Worm (Caenorhabditis elegans) whole organism, early embryonic: ENCODE data around the gene K07E1.1.

ENCODE experiments used
- B0310.2 ChIP-seq: sonication (generic microtip); optimal IDR thresholded peaks from 2 replicates; lab custom pipeline; 2016; ENCODE audit warnings: mild to moderate bottlenecking, missing genetic modification characterization, missing compliant biosample characterization
- F13C5.2 ChIP-seq: sonication (generic microtip); optimal IDR thresholded peaks from 2 replicates; lab custom pipeline; 2017; ENCODE audit warnings: mild to moderate bottlenecking, missing genetic modification characterization, inconsistent platforms, missing compliant biosample characterization
- aly-1 ChIP-seq: sonication (generic microtip); optimal IDR thresholded peaks from 2 replicates; lab custom pipeline; 2016; ENCODE audit warnings: missing genetic modification characterization, missing compliant biosample characterization
- ama-1 ChIP-seq: fragments of 150-350 bp; optimal IDR thresholded peaks from 2 replicates; lab custom pipeline; 2014
- ceh-13 ChIP-seq: fragments of 200-800 bp; sonication (Bioruptor generic); optimal IDR thresholded peaks from 2 replicates; lab custom pipeline; 2018; ENCODE audit warnings: mild to moderate bottlenecking, missing genetic modification characterization, missing compliant biosample characterization
- ceh-36 ChIP-seq: sonication (generic microtip); optimal IDR thresholded peaks from 2 replicates; lab custom pipeline; 2016; ENCODE audit warnings: missing genetic modification characterization, inconsistent platforms, missing compliant biosample characterization
- ets-7 ChIP-seq: sonication (generic microtip); optimal IDR thresholded peaks from 2 replicates; lab custom pipeline; 2016; ENCODE audit warnings: missing genotype, missing genetic modification characterization, missing compliant biosample characterization
- flt-1 ChIP-seq: fragments of 200-800 bp; sonication (Bioruptor generic); IDR thresholded peaks from 2 replicates; pipeline ENCODE4 v1.3.6; 2022; ENCODE audit warnings: missing genetic modification characterization, missing compliant biosample characterization
- hmbx-1 ChIP-seq: sonication (generic microtip); optimal IDR thresholded peaks from 2 replicates; lab custom pipeline; 2016; ENCODE audit warnings: mild to moderate bottlenecking, missing genetic modification characterization, missing compliant biosample characterization
- hmg-4 ChIP-seq: fragments of 200-800 bp; sonication (Bioruptor generic); optimal IDR thresholded peaks from 2 replicates; lab custom pipeline; 2018; ENCODE audit warnings: mild to moderate bottlenecking, missing genetic modification characterization, missing compliant biosample characterization
- hnd-1 ChIP-seq: sonication (generic microtip); optimal IDR thresholded peaks from 2 replicates; lab custom pipeline; 2016; ENCODE audit warnings: missing genetic modification characterization, missing compliant biosample characterization
- pes-1 ChIP-seq: fragments of 200-800 bp; sonication (Bioruptor generic); IDR thresholded peaks from 2 replicates; pipeline ENCODE4 v1.3.6; 2022; ENCODE audit warnings: missing genetic modification reagents, missing genetic modification characterization, missing compliant biosample characterization
- scrt-1 ChIP-seq: fragments of 200-800 bp; sonication (Bioruptor generic); IDR thresholded peaks from 2 replicates; pipeline ENCODE4 v1.3.6; 2022; ENCODE audit warnings: missing genetic modification characterization, missing compliant biosample characterization
- sea-1 ChIP-seq: fragments of 200-800 bp; sonication (Bioruptor generic); conservative IDR thresholded peaks from 2 replicates; pipeline ENCODE4 v1.3.6; 2022; ENCODE audit warnings: missing genetic modification characterization, missing compliant biosample characterization
- tbx-11 ChIP-seq: fragments of 200-800 bp; sonication (Bioruptor generic); IDR thresholded peaks from 2 replicates; pipeline ENCODE4 v1.3.6; 2022; ENCODE audit warnings: missing genetic modification characterization, missing compliant biosample characterization
- tbx-37 ChIP-seq: fragments of 200-800 bp; sonication (Bioruptor generic); conservative IDR thresholded peaks from 2 replicates; pipeline ENCODE4 v1.3.6; 2022; ENCODE audit warnings: missing genetic modification reagents, missing genetic modification characterization, missing compliant biosample characterization
- tra-4 ChIP-seq: sonication (generic microtip); optimal IDR thresholded peaks from 2 replicates; lab custom pipeline; 2017; ENCODE audit warnings: missing genetic modification characterization, missing compliant biosample characterization

The K07E1.1 gene

DNA sequence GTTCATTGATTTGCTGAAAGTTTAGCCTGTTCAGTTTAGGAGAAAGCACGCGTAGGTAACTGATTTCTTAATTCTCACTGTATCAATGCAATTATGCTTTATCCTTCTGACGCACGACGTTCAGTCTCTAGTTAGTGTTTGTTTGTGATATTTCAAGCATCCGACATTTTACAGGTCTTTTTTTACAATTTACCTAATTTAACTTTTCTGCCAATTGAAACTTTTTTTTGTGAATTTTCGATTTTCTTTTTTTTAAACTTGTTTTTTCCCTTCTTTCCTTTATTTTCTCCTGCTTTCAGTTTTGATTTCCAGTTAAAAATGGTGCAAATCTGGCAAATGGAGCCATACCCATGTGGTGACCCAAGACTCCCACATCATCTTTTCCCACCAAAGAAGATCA, at the start of gene K07E1.1:
Gene K07E1.1, plus strand, starts transcription at position 301 of the 400 bp plus-strand sequence.
- no peak for TF ChIP-seq B0310.2 (tag; lab: Kevin White, UChicago)
- no peak for TF ChIP-seq hnd-1 (tag; lab: Kevin White, UChicago)
- TF ChIP-seq scrt-1 (GFP tag; lab: Robert Waterston, UW): no peak
- no peak for TF ChIP-seq pes-1 (GFP tag; lab: Robert Waterston, UW)
- no peak for TF ChIP-seq tra-4
- no peak for TF ChIP-seq ceh-13 (GFP tag; lab: Kevin White, UChicago)

DNA sequence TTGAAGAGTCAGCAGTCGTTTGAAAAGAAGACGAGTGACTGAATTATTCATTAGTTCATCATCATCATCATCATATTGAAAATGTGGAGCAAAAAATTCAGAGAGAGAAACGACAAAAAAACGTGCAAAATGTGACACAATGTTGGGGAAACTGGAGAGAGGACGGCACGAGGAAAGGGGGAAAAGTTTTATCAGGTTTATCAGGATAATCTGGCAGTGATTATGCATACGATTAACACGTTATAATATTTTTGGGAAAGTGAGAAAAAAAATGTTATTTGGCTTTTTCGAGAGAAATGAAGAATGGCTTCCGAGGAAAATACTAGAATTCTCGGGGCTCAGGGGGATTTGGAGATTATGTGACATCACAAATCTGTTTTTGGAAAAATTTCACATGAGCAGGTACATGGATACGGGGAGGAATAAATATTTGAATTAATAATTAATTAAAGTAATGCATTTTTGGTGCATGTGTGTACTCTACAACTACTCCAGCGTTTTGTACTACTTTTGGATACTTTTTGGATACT, 45.7 kb upstream of the K07E1.1 start, which contains the start of gene camt-1:
Gene camt-1, minus strand, starts transcription at position 51 of the 530 bp plus-strand sequence.
- no peak for TF ChIP-seq tra-4

DNA sequence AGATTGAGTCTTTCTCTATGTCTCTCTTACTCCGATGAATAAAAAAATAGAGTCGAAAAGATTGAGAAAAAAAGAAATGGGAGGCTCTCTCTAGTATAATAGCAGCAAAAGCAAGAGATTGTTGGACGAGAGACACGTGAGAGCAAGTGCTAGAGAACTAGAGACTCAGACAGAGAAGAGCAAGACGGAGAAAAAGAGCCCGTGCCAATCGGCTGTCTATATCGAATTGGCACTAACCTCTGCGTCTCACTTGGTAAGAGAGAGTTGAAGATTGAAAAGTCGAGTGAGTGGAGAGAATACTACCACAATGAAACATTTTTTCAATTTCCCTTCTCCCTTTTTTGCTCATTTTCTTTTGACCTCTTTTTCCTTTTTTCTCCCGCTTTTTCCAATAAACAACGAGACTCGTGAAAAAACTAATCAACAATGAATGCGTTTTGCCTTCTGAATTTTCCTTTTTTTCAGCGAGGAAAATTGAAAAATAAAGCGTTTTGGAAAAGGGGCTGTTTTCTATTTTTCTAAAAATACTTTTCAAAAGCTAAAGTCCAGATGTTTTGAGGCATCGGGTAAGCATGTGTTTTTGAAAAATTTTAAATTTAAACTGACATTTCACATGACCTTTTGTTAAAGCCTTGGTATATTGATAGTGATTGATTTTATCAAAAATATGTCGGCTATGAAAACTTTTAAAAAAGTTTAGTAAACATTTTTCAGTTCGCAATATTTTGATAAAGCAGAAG, 44.2 kb upstream of the K07E1.1 start:
- no peak for TF ChIP-seq aly-1 (tag; lab: Kevin White, UChicago)
- no peak for TF ChIP-seq tbx-37
- no peak for TF ChIP-seq tbx-11 (GFP tag; lab: Robert Waterston, UW)
- no peak for TF ChIP-seq flt-1 (GFP tag; lab: Robert Waterston, UW)
- peak; percentile 9 for TF ChIP-seq hmg-4 (GFP tag; lab: Kevin White, UChicago)
- peak; percentile 32 for TF ChIP-seq F13C5.2

DNA sequence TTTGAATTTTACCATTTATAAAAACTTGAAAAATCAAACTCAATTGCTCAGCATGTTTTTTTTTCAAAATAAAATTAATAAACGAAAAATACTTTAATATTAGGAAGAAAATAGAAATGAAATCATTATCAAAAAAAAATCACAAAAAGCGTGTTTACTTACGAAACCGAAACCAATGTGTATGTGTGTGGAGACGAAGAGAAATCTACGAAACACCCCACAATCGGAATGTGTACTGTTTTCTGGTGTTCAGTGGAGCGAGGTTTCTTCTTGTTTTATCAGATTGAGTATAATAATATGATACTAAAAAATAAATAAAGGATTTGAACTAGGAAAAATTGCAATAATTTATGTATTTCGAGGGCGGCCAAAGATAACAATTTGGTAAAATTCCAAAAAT, 43.2 kb upstream of the K07E1.1 start:
- TF ChIP-seq tbx-11 (GFP tag; lab: Robert Waterston, UW) (no peak), flt-1 (GFP tag; lab: Robert Waterston, UW) (no peak), hmbx-1 (tag; lab: Kevin White, UChicago) (no peak), tra-4 (no peak), aly-1 (tag; lab: Kevin White, UChicago) (no peak), sea-1 (GFP tag; lab: Robert Waterston, UW) (no peak), ets-7 (tag; lab: Kevin White, UChicago) (no peak), ceh-13 (GFP tag; lab: Kevin White, UChicago) (no peak), tbx-37 (no peak), hmg-4 (GFP tag; lab: Kevin White, UChicago) (no peak), pes-1 (GFP tag; lab: Robert Waterston, UW) (no peak), hnd-1 (tag; lab: Kevin White, UChicago) (no peak), ceh-36 (tag; lab: Kevin White, UChicago) (no peak)

DNA sequence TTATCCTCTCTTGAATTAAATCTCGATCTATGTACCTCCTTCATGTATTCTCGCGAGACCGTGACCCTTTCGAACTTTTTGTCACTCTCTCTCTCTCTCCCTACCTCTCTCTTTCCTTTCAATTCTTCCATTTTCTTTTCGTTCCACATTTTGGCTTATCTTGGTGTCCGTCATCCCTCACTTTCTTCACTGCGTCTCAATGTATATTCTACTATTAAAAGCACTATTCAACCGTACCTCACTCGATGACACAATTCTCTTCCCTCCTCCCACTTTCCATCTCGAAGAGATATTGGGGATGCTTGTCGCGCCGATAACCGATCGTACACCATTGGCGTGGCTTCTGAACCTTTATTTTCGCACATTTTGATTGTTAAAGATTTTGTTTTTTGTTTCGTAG, 40.2 kb upstream of the K07E1.1 start:
- TF ChIP-seq hmbx-1 (tag; lab: Kevin White, UChicago): no peak
- no peak for TF ChIP-seq ets-7 (tag; lab: Kevin White, UChicago)
- no peak for TF ChIP-seq ceh-13 (GFP tag; lab: Kevin White, UChicago)
- TF ChIP-seq ceh-36 (tag; lab: Kevin White, UChicago): no peak
- no peak for TF ChIP-seq aly-1 (tag; lab: Kevin White, UChicago)
- TF ChIP-seq B0310.2 (tag; lab: Kevin White, UChicago): no peak

DNA sequence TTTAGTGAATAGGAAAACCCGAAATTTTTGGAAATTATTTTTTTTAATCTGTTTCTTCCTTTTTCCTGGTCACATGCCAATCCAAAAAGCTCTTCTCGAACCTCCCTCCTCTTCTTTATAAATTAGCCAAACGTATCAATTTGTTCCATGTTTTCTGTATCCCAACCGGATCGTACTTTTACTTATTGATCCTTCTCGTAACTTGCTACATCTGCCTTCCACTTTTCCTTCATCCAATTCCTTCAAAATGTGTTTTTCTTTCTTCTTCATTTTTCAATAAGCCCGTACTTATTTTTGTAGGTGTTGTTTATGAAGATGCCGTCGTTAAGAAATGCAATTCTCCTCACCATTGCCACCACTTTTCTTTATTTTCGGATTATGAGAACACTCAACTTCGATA, 39.0 kb upstream of the K07E1.1 start, which contains the start of gene cyp-23A1:
Gene cyp-23A1, plus strand, starts transcription at position 301 of the 400 bp plus-strand sequence.
- TF ChIP-seq F13C5.2 (no peak), hmbx-1 (tag; lab: Kevin White, UChicago) (no peak), ama-1 (no peak), pes-1 (GFP tag; lab: Robert Waterston, UW) (no peak), ceh-13 (GFP tag; lab: Kevin White, UChicago) (no peak), sea-1 (GFP tag; lab: Robert Waterston, UW) (no peak), hmg-4 (GFP tag; lab: Kevin White, UChicago) (no peak), aly-1 (tag; lab: Kevin White, UChicago) (no peak), hnd-1 (tag; lab: Kevin White, UChicago) (no peak), scrt-1 (GFP tag; lab: Robert Waterston, UW) (no peak), tbx-11 (GFP tag; lab: Robert Waterston, UW) (no peak), B0310.2 (tag; lab: Kevin White, UChicago) (no peak), flt-1 (GFP tag; lab: Robert Waterston, UW) (no peak)

DNA sequence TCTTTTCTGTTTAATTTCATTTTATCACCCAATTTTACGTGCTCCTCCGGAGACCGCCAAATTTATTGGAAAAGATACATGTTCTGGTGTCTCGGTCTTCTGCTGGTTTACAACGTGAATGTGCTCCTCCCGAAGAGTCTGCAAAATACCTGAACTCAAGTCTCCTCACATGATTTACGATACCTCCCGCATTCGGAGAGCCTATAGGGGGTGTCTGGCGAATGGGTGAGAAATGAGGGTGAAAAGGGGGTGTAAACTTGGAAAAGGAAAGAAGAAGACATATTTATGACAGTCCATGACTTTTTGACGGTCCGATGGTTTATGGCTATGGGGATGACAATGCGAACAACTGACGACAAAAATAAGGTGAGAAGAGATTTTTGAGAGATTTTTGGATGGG, 34.6 kb upstream of the K07E1.1 start:
- no peak for TF ChIP-seq tbx-37
- 0 out of 2 replicates have a peak, but pooled peaks have one; percentile 38 for TF ChIP-seq tbx-11 (GFP tag; lab: Robert Waterston, UW)

DNA sequence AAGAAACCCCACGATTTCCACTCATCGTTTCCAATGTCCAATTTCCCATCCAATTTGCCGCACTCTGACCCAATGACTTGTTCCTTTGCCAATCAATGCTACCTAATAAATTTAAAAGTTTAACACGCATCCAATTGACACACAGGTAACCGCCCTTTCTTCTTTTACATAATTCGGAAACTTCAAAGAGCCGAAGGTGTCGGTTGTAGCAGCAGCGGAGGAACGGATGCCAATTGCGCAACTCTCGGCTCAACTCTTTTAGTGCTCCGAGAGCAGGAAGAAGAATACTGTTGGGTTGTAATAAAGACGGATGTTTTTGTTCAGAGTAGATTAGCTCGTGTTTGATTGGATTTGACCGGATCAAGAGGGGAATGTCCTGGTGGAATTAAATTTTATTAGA, 33.6 kb upstream of the K07E1.1 start:
- TF ChIP-seq tra-4 (no peak), hmg-4 (GFP tag; lab: Kevin White, UChicago) (peak; percentile 40)
